Fruit fly (Drosophila melanogaster) whole organism, wandering third instar larva: Measurements from ENCODE around the gene S-Lap4.

ENCODE experiments used
- CG32264 ChIP-seq: fragments of 200-800 bp; sonication (Bioruptor generic); optimal IDR thresholded peaks from 2 replicates; lab custom pipeline; 2016; ENCODE audit warnings: missing biosample characterization, missing genetic modification characterization
- CrebA ChIP-seq: fragments of 200-800 bp; sonication (Bioruptor generic); optimal IDR thresholded peaks from 2 replicates; lab custom pipeline; 2016; ENCODE audit warnings: missing biosample characterization, mild to moderate bottlenecking, missing genetic modification characterization, borderline replicate concordance
- Dfd ChIP-seq: fragments of >200 bp; optimal IDR thresholded peaks from 2 replicates; lab custom pipeline; 2017; ENCODE audit warnings: missing biosample characterization, missing genetic modification characterization
- Dif ChIP-seq: fragments of 200-275, 200-300 bp; sonication (Bioruptor generic); optimal IDR thresholded peaks from 2 replicates; lab custom pipeline; 2018; ENCODE audit warnings: missing biosample characterization, missing genetic modification characterization; ENCODE audit not compliant: partially characterized antibody
- GATAd ChIP-seq: sonication (Bioruptor generic); optimal IDR thresholded peaks from 2 replicates; lab custom pipeline; 2016; ENCODE audit warnings: missing biosample characterization, missing genetic modification characterization
- HLH106 ChIP-seq: fragments of 200-800 bp; optimal IDR thresholded peaks from 3 replicates; lab custom pipeline; 2019; ENCODE audit warnings: missing biosample characterization, mild to moderate bottlenecking, missing genetic modification characterization, moderate library complexity
- Hnf4 ChIP-seq: fragments of 200-800 bp; sonication (Bioruptor generic); optimal IDR thresholded peaks from 2 replicates; lab custom pipeline; 2016; ENCODE audit warnings: missing biosample characterization, mild to moderate bottlenecking, missing genetic modification characterization
- Jra ChIP-seq: sonication (Bioruptor generic); optimal IDR thresholded peaks from 2 replicates; lab custom pipeline; 2016; ENCODE audit warnings: missing biosample characterization, missing genetic modification characterization
- Rel ChIP-seq, 2 experiments: fragments of 200-800 bp; sonication (Bioruptor generic) in 1 of 2; optimal IDR thresholded peaks; 2 replicates in 1 of 2; 3 replicates in 1 of 2; lab custom pipeline; 2016 to 2019; ENCODE audit warnings: mild to moderate bottlenecking in 2 of 2, missing biosample characterization in 2 of 2, missing genetic modification characterization in 2 of 2, moderate library complexity in 1 of 2
- Sp1 ChIP-seq: fragments of 200-800 bp; sonication (Bioruptor generic); optimal IDR thresholded peaks from 3 replicates; lab custom pipeline; 2019; ENCODE audit warnings: missing biosample characterization, mild to moderate bottlenecking, missing genetic modification characterization, moderate library complexity
- br ChIP-seq: fragments of 200-800 bp; sonication (Bioruptor generic); optimal IDR thresholded peaks from 2 replicates; lab custom pipeline; 2016; ENCODE audit warnings: missing biosample characterization, missing genetic modification characterization
- brk ChIP-seq: fragments of 200-800 bp; sonication (Bioruptor generic); optimal IDR thresholded peaks from 2 replicates; lab custom pipeline; 2016; ENCODE audit warnings: missing biosample characterization, mild to moderate bottlenecking, missing genetic modification characterization
- dmrt93B ChIP-seq: fragments of 200-800 bp; sonication (Bioruptor generic); optimal IDR thresholded peaks from 2 replicates; lab custom pipeline; 2018; ENCODE audit warnings: missing biosample characterization, mild to moderate bottlenecking, missing genetic modification characterization
- ey ChIP-seq: fragments of 200-800 bp; sonication (Bioruptor generic); optimal IDR thresholded peaks from 2 replicates; lab custom pipeline; 2016; ENCODE audit warnings: missing biosample characterization, missing genetic modification characterization
- foxo ChIP-seq, 2 experiments: fragments of 200-800 bp; sonication (Bioruptor generic); optimal IDR thresholded peaks; 2 replicates in 1 of 2; 3 replicates in 1 of 2; lab custom pipeline; 2016 to 2017; ENCODE audit warnings: missing biosample characterization in 2 of 2, missing genetic modification characterization in 2 of 2
- h ChIP-seq: fragments of 200-800 bp; sonication (Bioruptor generic); optimal IDR thresholded peaks from 3 replicates; lab custom pipeline; 2016; ENCODE audit warnings: missing biosample characterization, mild to moderate bottlenecking, missing genetic modification characterization
- jim ChIP-seq: fragments of 175-275, 200-325 bp; sonication (Bioruptor generic); optimal IDR thresholded peaks from 2 replicates; lab custom pipeline; 2016; ENCODE audit warnings: missing biosample characterization, mild to moderate bottlenecking, missing genetic modification characterization
- lola ChIP-seq: fragments of >200 bp; optimal IDR thresholded peaks from 2 replicates; lab custom pipeline; 2017; ENCODE audit warnings: missing biosample characterization, missing genetic modification characterization
- psq ChIP-seq: fragments of 200-800 bp; sonication (Bioruptor generic); optimal IDR thresholded peaks from 3 replicates; lab custom pipeline; 2017; ENCODE audit warnings: missing biosample characterization, mild to moderate bottlenecking, missing genetic modification characterization, moderate library complexity
- usp ChIP-seq: fragments of >200 bp; optimal IDR thresholded peaks from 2 replicates; lab custom pipeline; 2017; ENCODE audit warnings: missing biosample characterization, missing genetic modification characterization
- woc ChIP-seq: sonication (Bioruptor generic); optimal IDR thresholded peaks from 2 replicates; lab custom pipeline; 2016; ENCODE audit warnings: missing biosample characterization, mild to moderate bottlenecking, missing genetic modification characterization

S-Lap4 gene

DNA sequence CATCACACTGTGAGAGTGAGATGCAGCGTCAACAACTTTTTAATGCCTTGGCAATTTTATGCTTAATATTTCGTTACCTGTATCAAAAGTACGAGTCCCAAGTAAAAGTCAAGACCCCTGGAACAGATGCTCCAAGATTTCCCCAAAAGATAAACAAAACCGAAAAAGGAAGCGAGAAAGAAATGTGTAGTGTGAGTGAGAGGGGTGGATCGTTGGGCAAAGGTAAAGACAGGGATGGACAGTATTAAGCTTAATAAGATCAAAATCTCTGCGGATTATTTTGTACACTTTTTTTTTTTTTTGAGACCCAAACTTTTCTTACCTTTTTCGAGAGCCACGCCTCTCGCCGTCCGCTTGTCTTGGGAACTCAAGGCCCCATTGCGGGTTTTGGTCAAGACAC lies 44.4 kb downstream of the S-Lap4 start:
- TF ChIP-seq psq (GFP tag; lab: Kevin White, UChicago), result peak; percentile 76
- TF ChIP-seq woc (GFP tag; lab: Kevin White, UChicago), result no peak

DNA sequence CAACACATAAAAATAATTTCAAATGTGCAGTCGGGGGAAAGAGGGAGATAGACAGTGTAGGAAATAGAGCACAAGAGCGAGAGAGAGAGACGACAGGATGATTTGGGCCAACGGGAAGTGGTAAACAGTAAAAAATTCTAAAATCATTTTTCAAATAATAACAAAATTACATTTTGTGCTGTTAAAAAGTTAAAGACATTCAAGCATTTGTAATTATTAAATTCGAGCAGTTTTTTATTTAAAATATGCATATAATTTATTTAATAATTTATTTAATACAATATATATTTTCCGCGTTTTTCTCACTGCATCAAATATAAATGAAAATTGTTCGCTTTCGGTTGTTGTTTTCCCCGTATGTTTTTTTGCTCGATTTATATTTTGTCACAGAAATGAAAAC lies 45.6 kb downstream of the S-Lap4 start:
- TF ChIP-seq Sp1, result no peak
- TF ChIP-seq dmrt93B (GFP tag; lab: Kevin White, UChicago), result no peak

DNA sequence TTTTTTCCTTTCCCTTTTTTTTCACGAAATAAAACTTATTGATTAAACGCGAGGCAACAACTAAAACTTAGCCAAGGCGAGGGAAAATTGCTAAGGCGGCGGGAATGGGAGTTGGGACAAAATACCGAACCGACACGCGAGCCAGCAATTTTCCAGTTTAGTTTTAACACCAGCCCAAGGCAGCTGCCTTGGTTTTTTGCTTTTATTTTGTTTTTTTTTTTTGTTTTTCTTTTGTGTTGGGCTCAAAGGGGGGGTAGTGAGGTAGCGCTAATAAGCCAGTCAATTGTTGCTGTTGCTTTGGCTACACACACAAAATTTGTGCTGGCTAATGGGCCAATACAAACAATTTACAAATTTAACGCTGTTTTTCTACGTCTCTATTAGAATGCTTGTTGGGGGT lies 47.6 kb downstream of the S-Lap4 start:
- no peak for TF ChIP-seq CG32264 (GFP tag; lab: Kevin White, UChicago)
- no peak for TF ChIP-seq usp (GFP tag; lab: Kevin White, UChicago)
- TF ChIP-seq foxo (GFP tag; optimal IDR thresholded peaks at IDR 0.05; lab: Kevin White, UChicago), result no peak
- no peak for TF ChIP-seq Dfd (GFP tag; lab: Kevin White, UChicago)
- no peak for TF ChIP-seq Dif (GFP tag; lab: Kevin White, UChicago)
- no peak for TF ChIP-seq brk
- TF ChIP-seq dmrt93B (GFP tag; lab: Kevin White, UChicago), result no peak
- no peak for TF ChIP-seq br (GFP tag; lab: Kevin White, UChicago)
- no peak for TF ChIP-seq woc (GFP tag; lab: Kevin White, UChicago)

DNA sequence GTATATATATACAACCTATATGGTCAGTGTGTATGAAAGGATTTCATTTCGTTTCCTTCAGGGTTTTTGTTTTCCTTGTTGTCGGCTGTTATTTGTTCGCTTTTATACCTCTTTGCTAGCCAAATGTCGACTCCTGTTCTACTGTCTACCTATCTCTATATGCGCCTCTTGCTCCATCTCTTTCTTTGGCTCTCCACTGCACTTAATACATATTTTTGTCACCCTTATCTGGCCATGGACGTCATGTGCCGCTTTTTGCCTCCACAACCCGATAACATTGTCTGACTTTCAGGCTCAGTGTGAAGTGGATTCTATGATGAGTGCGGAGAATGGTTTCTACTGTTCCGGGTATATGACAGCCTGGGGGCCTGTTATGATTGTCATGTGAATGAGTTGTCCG lies 50.2 kb downstream of the S-Lap4 start:
- no peak for TF ChIP-seq psq (GFP tag; lab: Kevin White, UChicago)
- no peak for TF ChIP-seq lola
- no peak for TF ChIP-seq br (GFP tag; lab: Kevin White, UChicago)
- TF ChIP-seq Dfd (GFP tag; lab: Kevin White, UChicago), result no peak
- TF ChIP-seq Rel (GFP tag; optimal IDR thresholded peaks at IDR 0.05; lab: Kevin White, UChicago), result no peak
- TF ChIP-seq Rel (tag; optimal IDR thresholded peaks at IDR 0.05; lab: Kevin White, UChicago), result no peak
- TF ChIP-seq Sp1, result no peak
- no peak for TF ChIP-seq Hnf4 (GFP tag; lab: Kevin White, UChicago)
- no peak for TF ChIP-seq Jra (GFP tag; lab: Kevin White, UChicago)
- TF ChIP-seq CrebA, result no peak
- no peak for TF ChIP-seq h
- no peak for TF ChIP-seq woc (GFP tag; lab: Kevin White, UChicago)
- TF ChIP-seq jim (GFP tag; lab: Kevin White, UChicago), result no peak
- no peak for TF ChIP-seq HLH106
- TF ChIP-seq GATAd, result no peak
- no peak for TF ChIP-seq ey (GFP tag; lab: Kevin White, UChicago)
- no peak for TF ChIP-seq Dif (GFP tag; lab: Kevin White, UChicago)
